Fruit fly (Drosophila melanogaster) whole organism, embryonic: ENCODE results near the gene P5CDh2.
A peak's percentile ranks its signal among the peaks of the same experiment; 100 is the strongest.

Source experiments
- Atf6 ChIP-seq: fragments of 200-800 bp; sonication (Bioruptor generic); IDR thresholded peaks from 2 replicates; pipeline ENCODE4 v1.3.6; 2022; ENCODE audit warnings: missing biosample characterization, missing genetic modification characterization
- CG10209 ChIP-seq: fragments of 200-800 bp; sonication (Bioruptor generic); optimal IDR thresholded peaks from 3 replicates; lab custom pipeline; 2017; ENCODE audit warnings: missing biosample characterization, mild to moderate bottlenecking, missing genetic modification characterization, missing genetic modification reagents
- CG10462 ChIP-seq: fragments of 200-800 bp; sonication (Bioruptor generic); optimal IDR thresholded peaks from 2 replicates; lab custom pipeline; 2016; ENCODE audit warnings: missing biosample characterization, missing genetic modification characterization
- CG10543 ChIP-seq: fragments of 200-800 bp; sonication (Bioruptor generic); optimal IDR thresholded peaks from 3 replicates; lab custom pipeline; 2017; ENCODE audit warnings: missing biosample characterization, mild to moderate bottlenecking, missing genetic modification characterization, moderate library complexity
- CG11695 ChIP-seq: fragments of 200-800 bp; sonication (Bioruptor generic); IDR thresholded peaks from 3 replicates; pipeline ENCODE4 v1.3.6; 2022; ENCODE audit warnings: missing biosample characterization, missing genetic modification characterization
- CG13123 ChIP-seq: fragments of 200-800 bp; sonication (Bioruptor generic); optimal IDR thresholded peaks from 2 replicates; lab custom pipeline; 2016; ENCODE audit warnings: missing biosample characterization, missing genetic modification characterization
- CG14014 ChIP-seq: fragments of 200-800 bp; sonication (Bioruptor generic); IDR thresholded peaks from 2 replicates; pipeline ENCODE4 v1.3.6; 2022; ENCODE audit warnings: missing biosample characterization, missing genetic modification characterization
- CG15011 ChIP-seq: fragments of 200-800 bp; sonication (Bioruptor generic); optimal IDR thresholded peaks from 3 replicates; lab custom pipeline; 2018; ENCODE audit warnings: missing biosample characterization, mild to moderate bottlenecking, missing genetic modification characterization
- CG15269 ChIP-seq: fragments of 200-800 bp; sonication (Bioruptor generic); optimal IDR thresholded peaks from 2 replicates; lab custom pipeline; 2018; ENCODE audit warnings: missing biosample characterization, mild to moderate bottlenecking, missing genetic modification characterization, moderate library complexity
- CG16779 ChIP-seq: fragments of 200-800 bp; sonication (Bioruptor generic); IDR thresholded peaks from 2 replicates; pipeline ENCODE4 v1.3.6; 2022; ENCODE audit warnings: missing biosample characterization, missing genetic modification characterization
- CG16813 ChIP-seq: fragments of 200-800 bp; sonication (Bioruptor generic); IDR thresholded peaks from 3 replicates; pipeline ENCODE4 v1.3.6; 2022; ENCODE audit warnings: missing biosample characterization, missing genetic modification characterization; ENCODE audit not compliant: partially characterized antibody
- CG17385 ChIP-seq: fragments of 200-800 bp; sonication (Bioruptor generic); optimal IDR thresholded peaks from 3 replicates; lab custom pipeline; 2018; ENCODE audit warnings: missing biosample characterization, mild to moderate bottlenecking, missing genetic modification characterization
- CG1832 ChIP-seq: fragments of 200-800 bp; sonication (Bioruptor generic); optimal IDR thresholded peaks from 2 replicates; lab custom pipeline; 2017; ENCODE audit warnings: missing biosample characterization, mild to moderate bottlenecking, missing genetic modification characterization, inconsistent platforms
- CG2129 ChIP-seq: fragments of 200-800 bp; sonication (Bioruptor generic); IDR thresholded peaks from 2 replicates; pipeline ENCODE4 v1.3.6; 2022; ENCODE audit warnings: missing biosample characterization, missing genetic modification characterization; ENCODE audit not compliant: partially characterized antibody
- CG31224 ChIP-seq: fragments of 200-800 bp; sonication (Bioruptor generic); IDR thresholded peaks from 2 replicates; pipeline ENCODE4 v1.3.6; 2022; ENCODE audit warnings: missing biosample characterization, missing genetic modification characterization
- CG43689 ChIP-seq: fragments of 200-800 bp; sonication (Bioruptor generic); IDR thresholded peaks from 2 replicates; pipeline ENCODE4 v1.3.6; 2022; ENCODE audit warnings: missing biosample characterization, missing genetic modification characterization
- CG4404 ChIP-seq: fragments of 200-800 bp; sonication (Bioruptor generic); IDR thresholded peaks from 2 replicates; pipeline ENCODE4 v1.3.6; 2022; ENCODE audit warnings: missing biosample characterization, missing genetic modification characterization
- CG4730 ChIP-seq: fragments of 200-800 bp; sonication (Bioruptor generic); IDR thresholded peaks from 2 replicates; pipeline ENCODE4 v1.3.6; 2022; ENCODE audit warnings: missing biosample characterization, missing genetic modification characterization
- CG6813 ChIP-seq: fragments of 200-800 bp; sonication (Bioruptor generic); optimal IDR thresholded peaks from 2 replicates; lab custom pipeline; 2017; ENCODE audit warnings: missing biosample characterization, missing genetic modification characterization, mild to moderate bottlenecking, moderate library complexity, missing genetic modification reagents
- CG7271 ChIP-seq: fragments of 200-800 bp; sonication (Bioruptor generic); optimal IDR thresholded peaks from 2 replicates; lab custom pipeline; 2018; ENCODE audit warnings: missing biosample characterization, mild to moderate bottlenecking, missing genetic modification characterization, moderate library complexity
- CG9876 ChIP-seq: fragments of 200-800 bp; sonication (Bioruptor generic); optimal IDR thresholded peaks from 2 replicates; lab custom pipeline; 2016; ENCODE audit warnings: missing biosample characterization, missing genetic modification characterization
- D19B ChIP-seq: fragments of 200-800 bp; sonication (Bioruptor generic); optimal IDR thresholded peaks from 2 replicates; lab custom pipeline; 2017; ENCODE audit warnings: missing biosample characterization, mild to moderate bottlenecking, missing genetic modification characterization
- Dip2 ChIP-seq: fragments of 200-800 bp; sonication (Bioruptor generic); IDR thresholded peaks from 2 replicates; pipeline ENCODE4 v1.3.6; 2022; ENCODE audit warnings: missing biosample characterization, missing genetic modification characterization
- Eip74EF ChIP-seq, 2 experiments: fragments of 200-800 bp in 1 of 2; fragments of >200 bp in 1 of 2; sonication (Bioruptor generic) in 1 of 2; optimal IDR thresholded peaks; 2 replicates each; lab custom pipeline; 2017 to 2019; ENCODE audit warnings: missing biosample characterization in 2 of 2, missing genetic modification characterization in 2 of 2, mild to moderate bottlenecking in 1 of 2, moderate library complexity in 1 of 2
- GATAe ChIP-seq: fragments of 200-800 bp; sonication (Bioruptor generic); conservative IDR thresholded peaks from 2 replicates; pipeline ENCODE4 v1.3.6; 2022; ENCODE audit warnings: missing biosample characterization, missing genetic modification characterization
- H2.0 ChIP-seq: fragments of 200-800 bp; sonication (Bioruptor generic); IDR thresholded peaks from 2 replicates; pipeline ENCODE4 v1.3.6; 2022; ENCODE audit warnings: missing biosample characterization, missing genetic modification characterization
- Hey ChIP-seq: fragments of 200-800 bp; sonication (Bioruptor generic); optimal IDR thresholded peaks from 3 replicates; lab custom pipeline; 2018; ENCODE audit warnings: missing biosample characterization, mild to moderate bottlenecking, missing genetic modification characterization
- HmgD ChIP-seq: fragments of 200-800 bp; sonication (Bioruptor generic); optimal IDR thresholded peaks from 3 replicates; lab custom pipeline; 2016; ENCODE audit warnings: missing biosample characterization, missing genetic modification characterization
- MTF-1 ChIP-seq: fragments of 200-800 bp; sonication (Bioruptor generic); optimal IDR thresholded peaks from 2 replicates; lab custom pipeline; 2018; ENCODE audit warnings: missing biosample characterization, mild to moderate bottlenecking, missing genetic modification characterization, borderline replicate concordance
- Nf-YB ChIP-seq: fragments of 200-800 bp; sonication (Bioruptor generic); optimal IDR thresholded peaks from 3 replicates; lab custom pipeline; 2019; ENCODE audit warnings: missing biosample characterization, mild to moderate bottlenecking, missing genetic modification characterization, moderate library complexity
- Oaz ChIP-seq: fragments of 200-800 bp; sonication (Bioruptor generic); IDR thresholded peaks from 2 replicates; pipeline ENCODE4 v1.3.6; 2022; ENCODE audit warnings: missing biosample characterization, missing genetic modification characterization
- abd-A ChIP-seq: fragments of 200-800 bp; sonication (Bioruptor generic); optimal IDR thresholded peaks from 3 replicates; lab custom pipeline; 2019; ENCODE audit warnings: missing biosample characterization, mild to moderate bottlenecking, missing genetic modification characterization, moderate library complexity
- ara ChIP-seq: fragments of 200-800 bp; sonication (Bioruptor generic); IDR thresholded peaks from 2 replicates; pipeline ENCODE4 v1.3.6; 2022; ENCODE audit warnings: missing biosample characterization, missing genetic modification characterization
- bab2 ChIP-seq: fragments of 200-800 bp; sonication (Bioruptor generic); optimal IDR thresholded peaks from 2 replicates; lab custom pipeline; 2016; ENCODE audit warnings: missing biosample characterization, missing genetic modification characterization
- bbx ChIP-seq: fragments of 200-800 bp; sonication (Bioruptor generic); IDR thresholded peaks from 2 replicates; pipeline ENCODE4 v1.3.6; 2022; ENCODE audit warnings: missing biosample characterization, missing genetic modification characterization; ENCODE audit not compliant: partially characterized antibody
- chif ChIP-seq, 2 experiments: fragments of 200-800 bp; sonication (Bioruptor generic); optimal IDR thresholded peaks; 3 replicates each; lab custom pipeline; 2016; ENCODE audit warnings: missing biosample characterization in 2 of 2, missing genetic modification characterization in 2 of 2
- grau ChIP-seq: fragments of 200-800 bp; optimal IDR thresholded peaks from 3 replicates; lab custom pipeline; 2019; ENCODE audit warnings: missing biosample characterization, mild to moderate bottlenecking, missing genetic modification characterization, moderate library complexity
- klu ChIP-seq: fragments of 200-800 bp; sonication (Bioruptor generic); IDR thresholded peaks from 2 replicates; pipeline ENCODE4 v1.3.6; 2022; ENCODE audit warnings: missing biosample characterization, missing genetic modification characterization
- pho ChIP-seq: fragments of 200-800 bp; sonication (Bioruptor generic); optimal IDR thresholded peaks from 2 replicates; lab custom pipeline; 2016; ENCODE audit warnings: missing biosample characterization, missing genetic modification characterization
- pros ChIP-seq: fragments of 200-800 bp; sonication (Bioruptor generic); optimal IDR thresholded peaks from 3 replicates; lab custom pipeline; 2019; ENCODE audit warnings: missing biosample characterization, mild to moderate bottlenecking, missing genetic modification characterization, moderate library complexity
- pzg ChIP-seq: fragments of 200-800 bp; sonication (Bioruptor generic); optimal IDR thresholded peaks from 3 replicates; lab custom pipeline; 2018; ENCODE audit warnings: missing biosample characterization, mild to moderate bottlenecking, missing genetic modification characterization, moderate library complexity
- ro ChIP-seq: fragments of 200-800 bp; sonication (Bioruptor generic); IDR thresholded peaks from 2 replicates; pipeline ENCODE4 v1.3.6; 2022; ENCODE audit warnings: missing biosample characterization, missing genetic modification characterization
- salm ChIP-seq: fragments of 200-800 bp; sonication (Bioruptor generic); optimal IDR thresholded peaks from 2 replicates; lab custom pipeline; 2018; ENCODE audit warnings: missing biosample characterization, mild to moderate bottlenecking, missing genetic modification characterization
- sc ChIP-seq, 3 experiments: fragments of >200 bp in 2 of 3; fragments of 200-800 bp in 1 of 3; sonication (Bioruptor generic) in 1 of 3; optimal IDR thresholded peaks; 2 replicates in 2 of 3; 3 replicates in 1 of 3; lab custom pipeline; 2017; ENCODE audit warnings: mild to moderate bottlenecking in 1 of 3, missing biosample characterization in 1 of 3, missing genetic modification characterization in 1 of 3, missing genetic modification reagents in 1 of 3
- scrt ChIP-seq: fragments of 200-800 bp; sonication (Bioruptor generic); optimal IDR thresholded peaks from 2 replicates; lab custom pipeline; 2018; ENCODE audit warnings: missing biosample characterization, mild to moderate bottlenecking, missing genetic modification characterization, moderate library complexity
- sima ChIP-seq: fragments of 200-800 bp; sonication (Bioruptor generic); optimal IDR thresholded peaks from 2 replicates; lab custom pipeline; 2016; ENCODE audit warnings: missing biosample characterization, missing genetic modification characterization
- toy ChIP-seq: fragments of 200-800 bp; sonication (Bioruptor generic); IDR thresholded peaks from 2 replicates; pipeline ENCODE4 v1.3.6; 2022; ENCODE audit warnings: missing biosample characterization, missing genetic modification characterization
- zfh1 ChIP-seq: fragments of 200-800 bp; sonication (Bioruptor generic); IDR thresholded peaks from 3 replicates; pipeline ENCODE4 v1.3.6; 2022; ENCODE audit warnings: missing biosample characterization, missing genetic modification characterization

The P5CDh2 gene

DNA sequence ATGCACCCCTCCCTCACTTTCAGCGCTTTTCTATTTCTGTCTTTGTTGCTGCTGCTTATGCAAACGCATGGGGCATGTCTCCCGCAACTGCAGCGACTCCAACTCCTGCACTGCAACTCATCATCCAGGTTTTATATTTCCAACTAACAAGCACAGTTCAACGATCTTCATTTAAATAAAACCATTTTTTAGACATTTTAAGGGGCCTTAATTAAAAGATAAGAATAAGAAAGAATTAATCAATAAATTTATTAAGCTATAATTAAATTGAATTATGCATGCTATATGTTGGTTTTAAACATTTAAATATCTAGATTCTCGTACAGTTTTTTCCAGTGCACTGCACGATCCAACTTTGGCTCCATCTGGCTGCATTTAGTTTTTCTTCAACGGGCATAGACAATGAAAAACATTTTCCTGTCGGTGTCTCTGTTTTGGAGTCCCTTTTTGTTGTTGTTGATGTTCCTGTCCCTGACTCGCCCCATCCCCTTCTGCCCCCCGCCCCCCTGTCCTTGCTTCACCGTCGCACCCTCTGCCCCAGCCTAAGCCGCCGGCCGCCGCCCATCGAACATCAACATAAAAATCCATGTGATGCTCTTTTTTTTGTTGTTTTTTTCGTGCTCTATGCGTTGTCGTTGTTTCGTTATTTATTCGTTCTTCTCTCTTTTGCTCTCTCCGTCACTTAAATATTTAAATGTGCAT is 48.8 kb upstream of the P5CDh2 start (continued):
- peak; percentile 32 for TF ChIP-seq CG13123 (GFP tag; lab: Kevin White, UChicago)
- TF ChIP-seq Dip2, result no peak
- TF ChIP-seq Oaz (GFP tag; lab: Robert Waterston, UW), result no peak
- no peak for TF ChIP-seq pzg
- TF ChIP-seq pros (GFP tag; lab: Kevin White, UChicago), result no peak
- TF ChIP-seq bbx, result no peak
- no peak for TF ChIP-seq CG15011 (GFP tag; lab: Kevin White, UChicago)
- TF ChIP-seq abd-A (tag; lab: Kevin White, UChicago), result peak; percentile 60
- peak; percentile 5 for TF ChIP-seq CG15269 (tag; lab: Kevin White, UChicago)
- TF ChIP-seq CG43689 (GFP tag; lab: Robert Waterston, UW), result no peak
- peak; percentile 53 for TF ChIP-seq CG17385 (GFP tag; lab: Kevin White, UChicago)
- TF ChIP-seq Nf-YB (GFP tag; lab: Kevin White, UChicago), result peak; percentile 64
- peak; percentile 55; the same call in 2 of the 3 replicates for TF ChIP-seq zfh1
- TF ChIP-seq Atf6, result no peak
- no peak for TF ChIP-seq CG14014 (GFP tag; lab: Robert Waterston, UW)
- TF ChIP-seq CG10543 (GFP tag; lab: Kevin White, UChicago), result no peak
- TF ChIP-seq GATAe, result no peak
- peak; percentile 76 for TF ChIP-seq ara (GFP tag; lab: Robert Waterston, UW)
- peak in 1 of 2 experiments; percentile 57 for TF ChIP-seq Eip74EF (GFP tag; optimal IDR thresholded peaks at IDR 0.05; lab: Kevin White, UChicago)
- no peak for TF ChIP-seq toy (GFP tag; lab: Robert Waterston, UW)
- TF ChIP-seq D19B (GFP tag; lab: Kevin White, UChicago), result no peak
- peak in 1 of 2 experiments; percentile 51 for TF ChIP-seq chif (GFP tag; optimal IDR thresholded peaks at IDR 0.05; lab: Kevin White, UChicago)
- TF ChIP-seq CG10209, result peak; percentile 54
- TF ChIP-seq sc (optimal IDR thresholded peaks at IDR 0.05; lab: Kevin White, UChicago), result no peak
- peak; percentile 83 for TF ChIP-seq sc (GFP tag; optimal IDR thresholded peaks at IDR 0.05; lab: Kevin White, UChicago)
- TF ChIP-seq CG7271, result peak; percentile 0
- TF ChIP-seq CG6813 (GFP tag; lab: Kevin White, UChicago), result peak; percentile 52
- TF ChIP-seq bab2 (GFP tag; lab: Kevin White, UChicago), result no peak
- peak; percentile 35; the same call in 1 of the 2 replicates for TF ChIP-seq ro (GFP tag; lab: Robert Waterston, UW)
- no peak for TF ChIP-seq CG2129 (GFP tag; lab: Robert Waterston, UW)
- TF ChIP-seq HmgD, result no peak
- TF ChIP-seq grau (tag; lab: Kevin White, UChicago), result peak; percentile 79
- TF ChIP-seq sima (GFP tag; lab: Kevin White, UChicago), result no peak
- TF ChIP-seq CG31224 (GFP tag; lab: Robert Waterston, UW), result no peak
- no peak for TF ChIP-seq pho
- no peak for TF ChIP-seq CG16779 (GFP tag; lab: Robert Waterston, UW)
- 0 out of 3 replicates have a peak, but pooled peaks have one; percentile 47 for TF ChIP-seq CG11695
- no peak; the same call in 1 of the 2 replicates for TF ChIP-seq CG4404 (GFP tag; lab: Robert Waterston, UW)
- no peak for TF ChIP-seq CG16813 (GFP tag; lab: Robert Waterston, UW)
- no peak for TF ChIP-seq MTF-1 (GFP tag; lab: Kevin White, UChicago)
- peak; percentile 52 for TF ChIP-seq CG10462
- TF ChIP-seq CG1832 (GFP tag; lab: Kevin White, UChicago), result no peak
- no peak for TF ChIP-seq klu (GFP tag; lab: Robert Waterston, UW)
- TF ChIP-seq CG4730 (GFP tag; lab: Robert Waterston, UW), result peak; percentile 37; the same call in 1 of the 2 replicates
- TF ChIP-seq Hey (tag; lab: Kevin White, UChicago), result no peak
- no peak for TF ChIP-seq CG9876 (GFP tag; lab: Kevin White, UChicago)
- TF ChIP-seq scrt (GFP tag; lab: Kevin White, UChicago), result no peak
- peak; percentile 24; the same call in 1 of the 2 replicates for TF ChIP-seq H2.0 (GFP tag; lab: Robert Waterston, UW)
- TF ChIP-seq salm (tag; lab: Kevin White, UChicago), result peak; percentile 56
